Fruit fly (Drosophila melanogaster) whole organism, prepupa: ENCODE measurements around the gene Npc2e.

ENCODE experiments used
- CG10631 ChIP-seq: fragments of 200-800 bp; sonication (Bioruptor generic); optimal IDR thresholded peaks from 2 replicates; lab custom pipeline; 2016; ENCODE audit warnings: missing biosample characterization, missing genetic modification characterization
- CG11294 ChIP-seq: fragments of 200-800 bp; sonication (Bioruptor generic); IDR thresholded peaks from 2 replicates; pipeline ENCODE4 v1.3.6; 2022; ENCODE audit warnings: missing biosample characterization, missing genetic modification characterization
- CG11762 ChIP-seq: fragments of 200-800 bp; sonication (Bioruptor generic); optimal IDR thresholded peaks from 3 replicates; lab custom pipeline; 2016; ENCODE audit warnings: missing biosample characterization, missing genetic modification characterization; ENCODE audit not compliant: insufficient read depth
- CG1621 ChIP-seq: fragments of 200-800 bp; sonication (Bioruptor generic); optimal IDR thresholded peaks from 3 replicates; lab custom pipeline; 2018; ENCODE audit warnings: missing biosample characterization, mild to moderate bottlenecking, missing genetic modification characterization
- CG3032 ChIP-seq: fragments of 200-800 bp; optimal IDR thresholded peaks from 2 replicates; lab custom pipeline; 2019; ENCODE audit warnings: missing biosample characterization, mild to moderate bottlenecking, missing genetic modification characterization, moderate library complexity
- CG31627 ChIP-seq: fragments of 200-800 bp; sonication (Bioruptor generic); optimal IDR thresholded peaks from 3 replicates; lab custom pipeline; 2016; ENCODE audit warnings: missing biosample characterization, missing genetic modification characterization
- CG34406 ChIP-seq: fragments of 200-800 bp; sonication (Bioruptor generic); optimal IDR thresholded peaks from 3 replicates; lab custom pipeline; 2016; ENCODE audit warnings: missing biosample characterization, missing genetic modification characterization
- CG3919 ChIP-seq: fragments of 200-800 bp; sonication (Bioruptor generic); optimal IDR thresholded peaks from 3 replicates; lab custom pipeline; 2016; ENCODE audit warnings: missing biosample characterization, missing genetic modification characterization
- CG4318 ChIP-seq: fragments of 200-800 bp; sonication (Bioruptor generic); optimal IDR thresholded peaks from 3 replicates; lab custom pipeline; 2017; ENCODE audit warnings: missing biosample characterization, mild to moderate bottlenecking, missing genetic modification characterization
- CG6163 ChIP-seq: fragments of 200-800 bp; sonication (Bioruptor generic); IDR thresholded peaks from 3 replicates; pipeline ENCODE4 v1.3.6; 2022; ENCODE audit warnings: missing biosample characterization, missing genetic modification characterization
- CG6276 ChIP-seq: fragments of 200-800 bp; sonication (Bioruptor generic); optimal IDR thresholded peaks from 2 replicates; lab custom pipeline; 2017; ENCODE audit warnings: missing biosample characterization, mild to moderate bottlenecking, missing genetic modification characterization
- CG6792 ChIP-seq: fragments of 200-800 bp; sonication (Bioruptor generic); optimal IDR thresholded peaks from 3 replicates; lab custom pipeline; 2016; ENCODE audit warnings: missing biosample characterization, missing genetic modification characterization
- CG6808 ChIP-seq: fragments of 200-800 bp; sonication (Bioruptor generic); optimal IDR thresholded peaks from 3 replicates; lab custom pipeline; 2017; ENCODE audit warnings: missing biosample characterization, missing genetic modification characterization, mild to moderate bottlenecking, moderate library complexity, missing genetic modification reagents
- CG6854 ChIP-seq: fragments of 200-800 bp; sonication (Bioruptor generic); optimal IDR thresholded peaks from 2 replicates; lab custom pipeline; 2017; ENCODE audit warnings: missing biosample characterization, mild to moderate bottlenecking, missing genetic modification characterization
- CG8119 ChIP-seq: fragments of 200-800 bp; sonication (Bioruptor generic); IDR thresholded peaks from 3 replicates; pipeline ENCODE4 v1.3.6; 2022; ENCODE audit warnings: missing biosample characterization, missing genetic modification characterization
- CG8319 ChIP-seq: fragments of 200-800 bp; sonication (Bioruptor generic); optimal IDR thresholded peaks from 3 replicates; lab custom pipeline; 2016; ENCODE audit warnings: missing biosample characterization, missing genetic modification characterization
- CG9139 ChIP-seq: fragments of 200-800 bp; sonication (Bioruptor generic); optimal IDR thresholded peaks from 3 replicates; lab custom pipeline; 2017; ENCODE audit warnings: missing biosample characterization, mild to moderate bottlenecking, missing genetic modification characterization
- Eip75B ChIP-seq: fragments of 200-800 bp; sonication (Bioruptor generic); optimal IDR thresholded peaks from 3 replicates; lab custom pipeline; 2016; ENCODE audit warnings: missing biosample characterization, missing genetic modification characterization
- Eip78C ChIP-seq: fragments of 200-800 bp; sonication (Bioruptor generic); peaks from one replicate; lab custom pipeline; 2016; ENCODE audit warnings: missing biosample characterization, missing genetic modification characterization
- Eip93F ChIP-seq: fragments of 200-800 bp; sonication (Bioruptor generic); optimal IDR thresholded peaks from 2 replicates; lab custom pipeline; 2016; ENCODE audit warnings: missing biosample characterization, mild to moderate bottlenecking, missing genetic modification characterization
- Ets96B ChIP-seq: fragments of 200-800 bp; optimal IDR thresholded peaks from 2 replicates; lab custom pipeline; 2019; ENCODE audit warnings: missing biosample characterization, mild to moderate bottlenecking, missing genetic modification characterization, moderate library complexity
- Gug ChIP-seq: fragments of 200-800 bp; sonication (Bioruptor generic); IDR thresholded peaks from 2 replicates; pipeline ENCODE4 v1.3.6; 2022; ENCODE audit warnings: missing biosample characterization, missing genetic modification characterization
- Hr38 ChIP-seq: sonication (Bioruptor generic); optimal IDR thresholded peaks from 2 replicates; lab custom pipeline; 2016; ENCODE audit warnings: missing biosample characterization, missing genetic modification characterization
- Hr4 ChIP-seq: fragments of 200-800 bp; sonication (Bioruptor generic); optimal IDR thresholded peaks from 3 replicates; lab custom pipeline; 2016; ENCODE audit warnings: missing biosample characterization, missing genetic modification characterization
- Met ChIP-seq: fragments of 200-800 bp; sonication (Bioruptor generic); optimal IDR thresholded peaks from 3 replicates; lab custom pipeline; 2016; ENCODE audit warnings: missing biosample characterization, missing genetic modification characterization
- Smox ChIP-seq: fragments of 200-800 bp; sonication (Bioruptor generic); optimal IDR thresholded peaks from 3 replicates; lab custom pipeline; 2016; ENCODE audit warnings: missing biosample characterization, missing genetic modification characterization
- Sox14 ChIP-seq: fragments of 200-800 bp; sonication (Bioruptor generic); optimal IDR thresholded peaks from 3 replicates; lab custom pipeline; 2016; ENCODE audit warnings: missing biosample characterization, missing genetic modification characterization
- Sox15 ChIP-seq: fragments of 200-800 bp; sonication (Bioruptor generic); optimal IDR thresholded peaks from 3 replicates; lab custom pipeline; 2016; ENCODE audit warnings: missing biosample characterization, missing genetic modification characterization
- cyc ChIP-seq: fragments of 200-800 bp; sonication (Bioruptor generic); optimal IDR thresholded peaks from 3 replicates; lab custom pipeline; 2016; ENCODE audit warnings: missing biosample characterization, missing genetic modification characterization
- dac ChIP-seq: fragments of 200-800 bp; sonication (Bioruptor generic); optimal IDR thresholded peaks from 2 replicates; lab custom pipeline; 2017; ENCODE audit warnings: missing biosample characterization, mild to moderate bottlenecking, missing genetic modification characterization
- eg ChIP-seq: fragments of 200-800 bp; sonication (Bioruptor generic); IDR thresholded peaks from 3 replicates; pipeline ENCODE4 v1.3.6; 2022; ENCODE audit warnings: missing biosample characterization, missing genetic modification characterization
- esn ChIP-seq: fragments of 200-800 bp; sonication (Bioruptor generic); optimal IDR thresholded peaks from 2 replicates; lab custom pipeline; 2016; ENCODE audit warnings: missing biosample characterization, mild to moderate bottlenecking, missing genetic modification characterization, moderate library complexity
- fd59A ChIP-seq: fragments of 200-800 bp; sonication (Bioruptor generic); optimal IDR thresholded peaks from 2 replicates; lab custom pipeline; 2017; ENCODE audit warnings: missing biosample characterization, mild to moderate bottlenecking, missing genetic modification characterization, missing genetic modification reagents
- fd85E ChIP-seq: fragments of 200-800 bp; sonication (Bioruptor generic); optimal IDR thresholded peaks from 3 replicates; lab custom pipeline; 2016; ENCODE audit warnings: missing biosample characterization, missing genetic modification characterization
- fkh ChIP-seq: fragments of 200-800 bp; sonication (Bioruptor generic); optimal IDR thresholded peaks from 3 replicates; lab custom pipeline; 2017; ENCODE audit warnings: missing biosample characterization, mild to moderate bottlenecking, missing genetic modification characterization, moderate library complexity
- net ChIP-seq: fragments of 200-800 bp; sonication (Bioruptor generic); optimal IDR thresholded peaks from 3 replicates; lab custom pipeline; 2016; ENCODE audit warnings: missing biosample characterization, missing genetic modification characterization
- pdm3 ChIP-seq: fragments of 200-800 bp; sonication (Bioruptor generic); optimal IDR thresholded peaks from 3 replicates; lab custom pipeline; 2016; ENCODE audit warnings: missing biosample characterization, missing genetic modification characterization
- salr ChIP-seq, 2 experiments: fragments of 200-800 bp; sonication (Bioruptor generic); optimal IDR thresholded peaks; 3 replicates each; lab custom pipeline; 2016 to 2018; ENCODE audit warnings: missing biosample characterization in 2 of 2, missing genetic modification characterization in 2 of 2, mild to moderate bottlenecking in 1 of 2
- spab ChIP-seq: fragments of 200-800 bp; sonication (Bioruptor generic); optimal IDR thresholded peaks from 2 replicates; lab custom pipeline; 2017; ENCODE audit warnings: missing biosample characterization, mild to moderate bottlenecking, missing genetic modification characterization, missing genetic modification reagents
- svp ChIP-seq: fragments of 200-800 bp; sonication (Bioruptor generic); peaks from one replicate; lab custom pipeline; 2016; ENCODE audit warnings: missing biosample characterization, missing genetic modification characterization
- topi ChIP-seq: fragments of 200-800 bp; sonication (Bioruptor generic); optimal IDR thresholded peaks from 3 replicates; lab custom pipeline; 2016; ENCODE audit warnings: missing biosample characterization, missing genetic modification characterization
- vri ChIP-seq: fragments of 200-800 bp; sonication (Bioruptor generic); optimal IDR thresholded peaks from 3 replicates; lab custom pipeline; 2016; ENCODE audit warnings: missing biosample characterization, mild to moderate bottlenecking, missing genetic modification characterization

Gene Npc2e

dm6 chr3R:10076665-10077064 lies 23.5 kb downstream of the Npc2e start:
- TF ChIP-seq Ets96B = no peak
- TF ChIP-seq svp (GFP tag; lab: Kevin White, UChicago) = peak; percentile 58
- peak; percentile 27 for TF ChIP-seq vri (GFP tag; lab: Kevin White, UChicago)
- no peak for TF ChIP-seq CG9139 (GFP tag; lab: Kevin White, UChicago)
- TF ChIP-seq CG6276 = no peak
- no peak for TF ChIP-seq Gug (GFP tag; lab: Robert Waterston, UW)
- no peak for TF ChIP-seq CG4318
- TF ChIP-seq CG11762 (GFP tag; lab: Kevin White, UChicago) = no peak
- TF ChIP-seq CG6163 (GFP tag; lab: Robert Waterston, UW) = no peak
- peak; percentile 12 for TF ChIP-seq topi (GFP tag; lab: Kevin White, UChicago)
- no peak for TF ChIP-seq net (GFP tag; lab: Kevin White, UChicago)
- TF ChIP-seq CG8319 = no peak
- TF ChIP-seq Eip75B (GFP tag; lab: Kevin White, UChicago) = no peak
- TF ChIP-seq Sox14 (GFP tag; lab: Kevin White, UChicago) = peak; percentile 22
- no peak for TF ChIP-seq Eip93F (GFP tag; lab: Kevin White, UChicago)
- peak; percentile 1 for TF ChIP-seq cyc
- no peak for TF ChIP-seq fkh (GFP tag; lab: Kevin White, UChicago)
- no peak for TF ChIP-seq CG6792 (GFP tag; lab: Kevin White, UChicago)
- TF ChIP-seq CG34406 (GFP tag; lab: Kevin White, UChicago) = no peak
- TF ChIP-seq CG11294 = no peak
- no peak for TF ChIP-seq Smox (GFP tag; lab: Kevin White, UChicago)
- TF ChIP-seq CG3032 = no peak
- no peak for TF ChIP-seq Hr4
- peak; percentile 19 for TF ChIP-seq Met
- no peak for TF ChIP-seq CG6854 (GFP tag; lab: Kevin White, UChicago)
- TF ChIP-seq Eip78C (GFP tag; lab: Kevin White, UChicago) = peak; percentile 10
- TF ChIP-seq Sox15 = no peak
- TF ChIP-seq esn (GFP tag; lab: Kevin White, UChicago) = peak; percentile 14
- no peak for TF ChIP-seq eg
- TF ChIP-seq salr (GFP tag; optimal IDR thresholded peaks at IDR 0.05; lab: Kevin White, UChicago) = no peak
- TF ChIP-seq, all 60 proteins: peak for 8

dm6 chr3R:10078468-10079143 lies 25.5 kb downstream of the Npc2e start:
- TF ChIP-seq Hr4 (no peak), cyc (no peak), pdm3 (GFP tag; lab: Kevin White, UChicago) (no peak), vri (GFP tag; lab: Kevin White, UChicago) (no peak), Eip78C (GFP tag; lab: Kevin White, UChicago) (no peak), CG6808 (GFP tag; lab: Kevin White, UChicago) (no peak), Ets96B (no peak), CG10631 (no peak), topi (GFP tag; lab: Kevin White, UChicago) (no peak), CG6854 (GFP tag; lab: Kevin White, UChicago) (no peak), CG9139 (GFP tag; lab: Kevin White, UChicago) (no peak), dac (no peak), Eip93F (GFP tag; lab: Kevin White, UChicago) (no peak), Gug (GFP tag; lab: Robert Waterston, UW) (no peak), salr (GFP tag; optimal IDR thresholded peaks at IDR 0.05; lab: Kevin White, UChicago) (no peak), Sox14 (GFP tag; lab: Kevin White, UChicago) (no peak), CG8119 (GFP tag; lab: Robert Waterston, UW) (no peak)

- TF ChIP-seq CG9139 (GFP tag; lab: Kevin White, UChicago) = peak; percentile 11
- TF ChIP-seq CG11294 = peak; percentile 80
- TF ChIP-seq CG11762 (GFP tag; lab: Kevin White, UChicago) = peak; percentile 54
- TF ChIP-seq fd59A (GFP tag; lab: Kevin White, UChicago) = peak; percentile 70
- TF ChIP-seq CG6808 (GFP tag; lab: Kevin White, UChicago) = peak; percentile 49
- peak; percentile 64 for TF ChIP-seq CG3919 (GFP tag; lab: Kevin White, UChicago)
- peak; percentile 73 for TF ChIP-seq CG1621 (tag; lab: Kevin White, UChicago)
- TF ChIP-seq Sox15 = peak; percentile 38
- peak; percentile 47 for TF ChIP-seq spab (GFP tag; lab: Kevin White, UChicago)
- TF ChIP-seq topi (GFP tag; lab: Kevin White, UChicago) = peak; percentile 51
- peak; percentile 43 for TF ChIP-seq CG34406 (GFP tag; lab: Kevin White, UChicago)
- TF ChIP-seq Met = peak; percentile 47
- no peak for TF ChIP-seq fd85E (GFP tag; lab: Kevin White, UChicago)
- peak; percentile 17 to 51 for TF ChIP-seq salr (GFP tag; optimal IDR thresholded peaks at IDR 0.05; lab: Kevin White, UChicago)
- TF ChIP-seq CG4318 = peak; percentile 25
- peak; percentile 90 for TF ChIP-seq eg
- peak; percentile 8 for TF ChIP-seq Hr38
- TF ChIP-seq vri (GFP tag; lab: Kevin White, UChicago) = peak; percentile 50
- TF ChIP-seq Eip75B (GFP tag; lab: Kevin White, UChicago) = peak; percentile 65
- peak; percentile 36 for TF ChIP-seq CG6276
- TF ChIP-seq CG31627 (GFP tag; lab: Kevin White, UChicago) = peak; percentile 68
- TF ChIP-seq CG3032 = peak; percentile 72
- peak; percentile 46 for TF ChIP-seq cyc
Measured at dm6 chr3R:10079267-10079987, 26.3 kb downstream of the Npc2e start.
